Comparison of ENCODE assay signal across 3 fruit fly cellular contexts in the genomic region with DNA sequence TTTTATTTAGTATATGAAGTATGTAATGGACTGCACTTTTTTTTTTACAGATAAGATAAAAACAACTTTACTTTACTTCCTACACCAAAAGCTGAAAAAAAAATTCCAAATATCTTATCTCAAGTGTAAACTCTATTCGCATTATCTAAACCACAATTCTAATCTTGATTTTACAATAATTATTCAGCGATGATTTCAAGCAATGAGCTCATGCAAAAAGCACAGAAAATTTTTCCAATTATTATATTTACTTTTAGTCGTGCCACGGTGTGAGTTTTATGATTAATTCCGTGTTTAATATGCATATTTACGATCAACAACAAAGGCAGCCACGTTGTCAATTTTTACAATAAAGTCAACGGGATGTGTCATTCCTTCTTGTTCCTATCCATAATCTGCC.
A peak's percentile ranks its signal among the peaks of the same experiment; 100 is the strongest.
TF ChIP-seq lines count a peak whose summit lies in the region.

No protein-coding gene starts in this region.

- no peak for TF ChIP-seq CTCF in whole organism, embryonic (GFP tag; optimal IDR thresholded peaks at IDR 0.05; lab: Kevin White, UChicago)

TF ChIP-seq in whole organism, adult, 20 proteins besides CTCF, POLR2A, EP300 and RAD21:
- TF ChIP-seq cic (GFP tag; optimal IDR thresholded peaks at IDR 0.05; lab: Kevin White, UChicago): peak; percentile 41
- TF ChIP-seq Hr96 (GFP tag; optimal IDR thresholded peaks at IDR 0.05; lab: Kevin White, UChicago): no peak
- no peak for TF ChIP-seq CG33017 (tag; optimal IDR thresholded peaks at IDR 0.05; lab: Kevin White, UChicago)

TF ChIP-seq in whole organism, embryonic, 481 proteins besides CTCF, POLR2A, EP300 and RAD21:
- peak; percentile 4 for TF ChIP-seq run (tag; optimal IDR thresholded peaks at IDR 0.05; lab: Kevin White, UChicago)
- peak; percentile 26 for TF ChIP-seq sens (GFP tag; lab: Kevin White, UChicago)
- TF ChIP-seq CG10565 (GFP tag; optimal IDR thresholded peaks at IDR 0.05; lab: Kevin White, UChicago): no peak
- TF ChIP-seq grn (GFP tag; optimal IDR thresholded peaks at IDR 0.05; lab: Kevin White, UChicago): peak; percentile 4
- TF ChIP-seq exex (tag; optimal IDR thresholded peaks at IDR 0.05; lab: Kevin White, UChicago): peak; percentile 90
- no peak for TF ChIP-seq gem (tag; optimal IDR thresholded peaks at IDR 0.05; lab: Kevin White, UChicago)
- peak; percentile 1 for TF ChIP-seq Med (GFP tag; lab: Kevin White, UChicago)
- TF ChIP-seq CG15514 (GFP tag; optimal IDR thresholded peaks at IDR 0.05; lab: Kevin White, UChicago): peak; percentile 3
- TF ChIP-seq PHDP (tag; optimal IDR thresholded peaks at IDR 0.05; lab: Kevin White, UChicago): no peak
- peak; percentile 4 for TF ChIP-seq CG1233 (GFP tag; optimal IDR thresholded peaks at IDR 0.05; lab: Kevin White, UChicago)
- TF ChIP-seq sug (tag; optimal IDR thresholded peaks at IDR 0.05; lab: Kevin White, UChicago): peak; percentile 22
- TF ChIP-seq sd (tag; optimal IDR thresholded peaks at IDR 0.05; lab: Kevin White, UChicago): peak; percentile 10
- TF ChIP-seq GATAe (GFP tag; conservative IDR thresholded peaks at IDR 0.05; lab: Robert Waterston, UW): peak; percentile 50; the same call in 1 of the 2 replicates
- TF ChIP-seq mirr (GFP tag; optimal IDR thresholded peaks at IDR 0.05; lab: Kevin White, UChicago): peak; percentile 77
- no peak for TF ChIP-seq CG11085 (GFP tag; IDR thresholded peaks at IDR 0.05; lab: Robert Waterston, UW)

TF ChIP-seq in whole organism, prepupa, 60 proteins besides CTCF, POLR2A, EP300 and RAD21:
- TF ChIP-seq achi (GFP tag; optimal IDR thresholded peaks at IDR 0.05; lab: Kevin White, UChicago): no peak
- peak; percentile 34 for TF ChIP-seq svp (GFP tag; lab: Kevin White, UChicago)
- no peak for TF ChIP-seq Smox (GFP tag; optimal IDR thresholded peaks at IDR 0.05; lab: Kevin White, UChicago)
- no peak for TF ChIP-seq CG9139 (GFP tag; optimal IDR thresholded peaks at IDR 0.05; lab: Kevin White, UChicago)
- TF ChIP-seq Ets96B (tag; optimal IDR thresholded peaks at IDR 0.05; lab: Kevin White, UChicago): no peak
- no peak for TF ChIP-seq CG10669 (GFP tag; optimal IDR thresholded peaks at IDR 0.05; lab: Kevin White, UChicago)
- TF ChIP-seq CG8632 (GFP tag; optimal IDR thresholded peaks at IDR 0.05; lab: Kevin White, UChicago): no peak
- TF ChIP-seq CG11902 (GFP tag; optimal IDR thresholded peaks at IDR 0.05; lab: Kevin White, UChicago): no peak
- TF ChIP-seq CG34406 (GFP tag; optimal IDR thresholded peaks at IDR 0.05; lab: Kevin White, UChicago): no peak
- no peak for TF ChIP-seq Blimp-1 (GFP tag; optimal IDR thresholded peaks at IDR 0.05; lab: Kevin White, UChicago)
- no peak for TF ChIP-seq Sox14 (GFP tag; optimal IDR thresholded peaks at IDR 0.05; lab: Kevin White, UChicago)
- TF ChIP-seq vri (GFP tag; optimal IDR thresholded peaks at IDR 0.05; lab: Kevin White, UChicago): no peak
- no peak for TF ChIP-seq topi (GFP tag; optimal IDR thresholded peaks at IDR 0.05; lab: Kevin White, UChicago)
- no peak for TF ChIP-seq CG3032 (tag; optimal IDR thresholded peaks at IDR 0.05; lab: Kevin White, UChicago)
- no peak for TF ChIP-seq CG7368 (GFP tag; optimal IDR thresholded peaks at IDR 0.05; lab: Kevin White, UChicago)
- no peak for TF ChIP-seq salr (GFP tag; optimal IDR thresholded peaks at IDR 0.05; lab: Kevin White, UChicago)
- TF ChIP-seq fd85E (GFP tag; optimal IDR thresholded peaks at IDR 0.05; lab: Kevin White, UChicago): no peak
- TF ChIP-seq CG4318 (GFP tag; optimal IDR thresholded peaks at IDR 0.05; lab: Kevin White, UChicago): no peak
- TF ChIP-seq CG10631 (GFP tag; optimal IDR thresholded peaks at IDR 0.05; lab: Kevin White, UChicago): no peak
- TF ChIP-seq CG16779 (tag; optimal IDR thresholded peaks at IDR 0.05; lab: Kevin White, UChicago): no peak
- TF ChIP-seq CG3919 (GFP tag; optimal IDR thresholded peaks at IDR 0.05; lab: Kevin White, UChicago): no peak
- TF ChIP-seq dsx (GFP tag; optimal IDR thresholded peaks at IDR 0.05; lab: Kevin White, UChicago; ENCODE audit: poor library complexity, severe bottlenecking): no peak
- TF ChIP-seq Sox102F (GFP tag; optimal IDR thresholded peaks at IDR 0.05; lab: Kevin White, UChicago): peak; percentile 3
- no peak for TF ChIP-seq CG15336 (GFP tag; IDR thresholded peaks at IDR 0.05; lab: Robert Waterston, UW)
- peak; percentile 50 for TF ChIP-seq Eip78C (GFP tag; lab: Kevin White, UChicago)
- TF ChIP-seq CG11294 (GFP tag; IDR thresholded peaks at IDR 0.05; lab: Robert Waterston, UW): no peak
- no peak for TF ChIP-seq Gug (GFP tag; IDR thresholded peaks at IDR 0.05; lab: Robert Waterston, UW)
- TF ChIP-seq CG8319 (GFP tag; optimal IDR thresholded peaks at IDR 0.05; lab: Kevin White, UChicago): no peak
- TF ChIP-seq ss (GFP tag; optimal IDR thresholded peaks at IDR 0.05; lab: Kevin White, UChicago): peak in 1 of 2 experiments; percentile 66
- no peak for TF ChIP-seq CG31627 (GFP tag; optimal IDR thresholded peaks at IDR 0.05; lab: Kevin White, UChicago)
